Worm (Caenorhabditis elegans): ENCODE data around the gene fbxa-19.

DNA sequence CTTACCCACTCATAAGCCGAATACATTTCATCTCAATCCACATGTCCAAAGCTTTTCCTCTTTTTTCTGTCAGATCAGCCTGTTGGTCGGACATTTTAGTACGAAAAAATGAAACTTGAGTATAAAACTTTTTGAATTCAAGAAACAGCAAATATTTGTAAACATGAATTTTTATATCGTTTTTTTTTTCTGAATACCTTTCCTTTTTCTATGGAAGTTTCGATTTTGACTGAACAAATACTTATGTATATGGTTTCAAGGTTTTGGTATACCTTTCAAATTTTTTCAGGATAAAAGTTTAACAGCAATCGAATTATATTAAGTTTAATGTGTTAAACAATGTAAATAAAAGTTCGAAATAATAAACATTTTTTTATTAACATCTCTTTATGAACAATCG, 25.0 kb downstream of the fbxa-19 start, which contains the start of gene fbxa-5:
- TF ChIP-seq pha-4 (GFP tag; IDR thresholded peaks at IDR 0.05) (no peak), pha-4 (tag; optimal IDR thresholded peaks at IDR 0.05) (no peak), ztf-11 (tag; optimal IDR thresholded peaks at IDR 0.05) (no peak), saeg-2 (GFP tag; IDR thresholded peaks at IDR 0.05) (no peak), lim-7 (GFP tag; IDR thresholded peaks at IDR 0.05) (no peak)

All from whole organism, L4 larva.